Worm (Caenorhabditis elegans) whole organism, late embryonic: ENCODE measurements around the gene mdt-4.
"Not testable (repeated sequence)": the region's sequence is repeated elsewhere in the genome, so short reads cannot be mapped to it uniquely, and the experiment has no call there.

ENCODE experiments used
- C08G9.2 ChIP-seq: sonication (generic microtip); optimal IDR thresholded peaks from 2 replicates; lab custom pipeline; 2016; ENCODE audit warnings: mild to moderate bottlenecking, missing genetic modification characterization, moderate library complexity, missing compliant biosample characterization
- T23F11.4 ChIP-seq: fragments of 200-800 bp; sonication (Bioruptor generic); optimal IDR thresholded peaks from 2 replicates; lab custom pipeline; 2018; ENCODE audit warnings: mild to moderate bottlenecking, missing genetic modification characterization, missing compliant biosample characterization
- ahr-1 ChIP-seq: sonication (generic microtip); optimal IDR thresholded peaks from 2 replicates; lab custom pipeline; 2016; ENCODE audit warnings: missing genetic modification characterization, missing compliant biosample characterization
- ceh-18 ChIP-seq: sonication (generic microtip); optimal IDR thresholded peaks from 2 replicates; lab custom pipeline; 2016; ENCODE audit warnings: missing genetic modification characterization, missing compliant biosample characterization
- ceh-19 ChIP-seq: fragments of 200-800 bp; sonication (Bioruptor generic); optimal IDR thresholded peaks from 2 replicates; lab custom pipeline; 2018; ENCODE audit warnings: mild to moderate bottlenecking, missing genetic modification characterization, missing compliant biosample characterization
- ceh-24 ChIP-seq: sonication (generic microtip); optimal IDR thresholded peaks from 2 replicates; lab custom pipeline; 2016; ENCODE audit warnings: mild to moderate bottlenecking, missing genetic modification characterization, missing compliant biosample characterization
- ceh-30 ChIP-seq: fragments of 150-350 bp; optimal IDR thresholded peaks from 2 replicates; lab custom pipeline; 2014; ENCODE audit warnings: missing biosample characterization, missing genetic modification characterization
- ceh-31 ChIP-seq: sonication (generic microtip); optimal IDR thresholded peaks from 2 replicates; lab custom pipeline; 2016; ENCODE audit warnings: missing genetic modification characterization, missing compliant biosample characterization
- ceh-48 ChIP-seq: sonication (generic microtip); optimal IDR thresholded peaks from 2 replicates; lab custom pipeline; 2016; ENCODE audit warnings: missing genetic modification characterization, inconsistent platforms, missing compliant biosample characterization
- dve-1 ChIP-seq: sonication (generic microtip); optimal IDR thresholded peaks from 2 replicates; lab custom pipeline; 2017; ENCODE audit warnings: antibody characterized with exemption, mild to moderate bottlenecking, missing genetic modification characterization, missing compliant biosample characterization
- elt-2 ChIP-seq: sonication (generic microtip); optimal IDR thresholded peaks from 2 replicates; lab custom pipeline; 2016; ENCODE audit warnings: missing genetic modification reagents, missing genetic modification characterization, missing compliant biosample characterization
- ets-4 ChIP-seq: sonication (generic microtip); optimal IDR thresholded peaks from 2 replicates; lab custom pipeline; 2016; ENCODE audit warnings: missing genetic modification characterization, missing compliant biosample characterization
- eyg-1 ChIP-seq: sonication (generic microtip); optimal IDR thresholded peaks from 2 replicates; lab custom pipeline; 2016; ENCODE audit warnings: missing genotype, missing genetic modification characterization, missing compliant biosample characterization
- fax-1 ChIP-seq: sonication (generic microtip); optimal IDR thresholded peaks from 2 replicates; lab custom pipeline; 2016; ENCODE audit warnings: missing genotype, missing genetic modification characterization, missing compliant biosample characterization
- gmeb-2 ChIP-seq: sonication (generic microtip); optimal IDR thresholded peaks from 2 replicates; lab custom pipeline; 2016; ENCODE audit warnings: missing genetic modification characterization, inconsistent platforms, missing compliant biosample characterization
- hlh-30 ChIP-seq: sonication (generic microtip); optimal IDR thresholded peaks from 2 replicates; lab custom pipeline; 2017; ENCODE audit warnings: antibody characterized with exemption, missing genetic modification characterization, missing compliant biosample characterization; ENCODE audit not compliant: insufficient read depth
- hlh-6 ChIP-seq: sonication (generic microtip); optimal IDR thresholded peaks from 2 replicates; lab custom pipeline; 2016; ENCODE audit warnings: missing genotype, missing genetic modification characterization, missing compliant biosample characterization
- lim-6 ChIP-seq: sonication (generic microtip); optimal IDR thresholded peaks from 2 replicates; lab custom pipeline; 2016; ENCODE audit warnings: missing genetic modification characterization, missing compliant biosample characterization
- mec-3 ChIP-seq: sonication (generic microtip); optimal IDR thresholded peaks from 2 replicates; lab custom pipeline; 2016; ENCODE audit warnings: borderline replicate concordance, missing genetic modification characterization, missing compliant biosample characterization
- nfya-1 ChIP-seq: sonication (generic microtip); optimal IDR thresholded peaks from 2 replicates; lab custom pipeline; 2017; ENCODE audit warnings: missing genetic modification characterization, mild to moderate bottlenecking, missing compliant biosample characterization, antibody characterized with exemption, moderate library complexity
- nhr-11 ChIP-seq: fragments of 150-350 bp; optimal IDR thresholded peaks from 2 replicates; lab custom pipeline; 2014; ENCODE audit warnings: missing biosample characterization, missing genetic modification characterization
- nhr-232 ChIP-seq: sonication (generic microtip); optimal IDR thresholded peaks from 2 replicates; lab custom pipeline; 2016; ENCODE audit warnings: missing genetic modification characterization, missing compliant biosample characterization
- npax-4 ChIP-seq: sonication (generic microtip); optimal IDR thresholded peaks from 2 replicates; lab custom pipeline; 2016; ENCODE audit warnings: missing genetic modification characterization, missing compliant biosample characterization
- pag-3 ChIP-seq: sonication (generic microtip); optimal IDR thresholded peaks from 2 replicates; lab custom pipeline; 2016; ENCODE audit warnings: missing compliant biosample characterization, missing genetic modification characterization, borderline replicate concordance
- pat-9 ChIP-seq: fragments of 200-800 bp; sonication (Bioruptor generic); optimal IDR thresholded peaks from 2 replicates; lab custom pipeline; 2018; ENCODE audit warnings: mild to moderate bottlenecking, missing genetic modification characterization, moderate library complexity, missing compliant biosample characterization
- pha-2 ChIP-seq: sonication (generic microtip); optimal IDR thresholded peaks from 2 replicates; lab custom pipeline; 2017; ENCODE audit warnings: mild to moderate bottlenecking, missing genetic modification characterization, missing compliant biosample characterization
- pha-4 ChIP-seq: fragments of 150-350 bp; optimal IDR thresholded peaks from 2 replicates; lab custom pipeline; 2018; ENCODE audit warnings: missing biosample characterization, missing genetic modification reagents, missing genetic modification characterization
- pqm-1 ChIP-seq: sonication (generic microtip); optimal IDR thresholded peaks from 2 replicates; lab custom pipeline; 2016; ENCODE audit warnings: missing genetic modification characterization, missing compliant biosample characterization
- pros-1 ChIP-seq: fragments of 150-350 bp; optimal IDR thresholded peaks from 2 replicates; lab custom pipeline; 2014; ENCODE audit warnings: missing biosample characterization, missing genetic modification reagents, missing genetic modification characterization
- rnt-1 ChIP-seq: sonication (generic microtip); optimal IDR thresholded peaks from 2 replicates; lab custom pipeline; 2016; ENCODE audit warnings: missing genetic modification characterization, missing compliant biosample characterization
- sdc-2 ChIP-seq: sonication (generic microtip); optimal IDR thresholded peaks from 2 replicates; lab custom pipeline; 2016; ENCODE audit warnings: missing genotype, missing genetic modification characterization, missing compliant biosample characterization
- tbx-2 ChIP-seq: sonication (generic microtip); optimal IDR thresholded peaks from 2 replicates; lab custom pipeline; 2016; ENCODE audit warnings: missing genetic modification characterization, missing compliant biosample characterization
- tbx-7 ChIP-seq: sonication (generic microtip); optimal IDR thresholded peaks from 2 replicates; lab custom pipeline; 2016; ENCODE audit warnings: missing genotype, missing genetic modification characterization, missing compliant biosample characterization
- ttx-3 ChIP-seq: sonication (generic microtip); optimal IDR thresholded peaks from 2 replicates; lab custom pipeline; 2016; ENCODE audit warnings: missing genetic modification reagents, missing genetic modification characterization, missing compliant biosample characterization
- unc-42 ChIP-seq: sonication (generic microtip); optimal IDR thresholded peaks from 2 replicates; lab custom pipeline; 2016; ENCODE audit warnings: missing genotype, missing genetic modification characterization, missing compliant biosample characterization
- unc-55 ChIP-seq: sonication (generic microtip); optimal IDR thresholded peaks from 2 replicates; lab custom pipeline; 2017; ENCODE audit warnings: missing biosample characterization, missing genetic modification reagents, missing genetic modification characterization
- ztf-16 ChIP-seq: sonication (generic microtip); optimal IDR thresholded peaks from 2 replicates; lab custom pipeline; 2017; ENCODE audit warnings: missing genetic modification characterization, missing compliant biosample characterization

mdt-4 gene

ce11 chrII:4904277-4904676 lies 39.5 kb downstream of the mdt-4 start:
- TF ChIP-seq ets-4, result peak; percentile 1
- TF ChIP-seq tbx-2 (tag; lab: Kevin White, UChicago), result peak; percentile 34
- TF ChIP-seq sdc-2, result no peak
- TF ChIP-seq unc-55 (GFP tag; lab: Kevin White, UChicago), result peak; percentile 98
- TF ChIP-seq nhr-11 (tag; lab: Kevin White, UChicago), result no peak
- peak; percentile 64 for TF ChIP-seq ceh-31
- TF ChIP-seq ceh-24 (tag; lab: Kevin White, UChicago), result no peak
- TF ChIP-seq hlh-30 (tag; lab: Kevin White, UChicago), result peak; percentile 56
- TF ChIP-seq pha-4, result no peak
- TF ChIP-seq ttx-3, result no peak
- TF ChIP-seq dve-1 (tag; lab: Kevin White, UChicago), result peak; percentile 44
- TF ChIP-seq hlh-6 (tag; lab: Kevin White, UChicago), result no peak
- TF ChIP-seq tbx-7 (tag; lab: Kevin White, UChicago), result no peak
- no peak for TF ChIP-seq ceh-19 (GFP tag; lab: Kevin White, UChicago)
- no peak for TF ChIP-seq T23F11.4 (GFP tag; lab: Kevin White, UChicago)
- no peak for TF ChIP-seq pat-9 (tag; lab: Kevin White, UChicago)
- TF ChIP-seq nfya-1, result peak; percentile 87
- peak; percentile 47 for TF ChIP-seq ceh-30 (tag; lab: Kevin White, UChicago)
- TF ChIP-seq rnt-1, result peak; percentile 70
- TF ChIP-seq unc-42 (tag; lab: Kevin White, UChicago), result peak; percentile 86
- no peak for TF ChIP-seq ceh-48
- no peak for TF ChIP-seq C08G9.2 (tag; lab: Kevin White, UChicago)
- no peak for TF ChIP-seq fax-1 (tag; lab: Kevin White, UChicago)
- peak; percentile 7 for TF ChIP-seq elt-2
- TF ChIP-seq ceh-18 (tag; lab: Kevin White, UChicago), result peak; percentile 47
- no peak for TF ChIP-seq gmeb-2 (tag; lab: Kevin White, UChicago)

- not testable (repeated sequence) for TF ChIP-seq ahr-1 (tag; lab: Kevin White, UChicago); pha-2 (tag; lab: Kevin White, UChicago); npax-4
These were observed 40.1 kb downstream of the mdt-4 start, which contains the start of gene sgt-1 for ce11 chrII:4903696-4904095. sgt-1 (minus strand) TSS chrII:4903796.

DNA sequence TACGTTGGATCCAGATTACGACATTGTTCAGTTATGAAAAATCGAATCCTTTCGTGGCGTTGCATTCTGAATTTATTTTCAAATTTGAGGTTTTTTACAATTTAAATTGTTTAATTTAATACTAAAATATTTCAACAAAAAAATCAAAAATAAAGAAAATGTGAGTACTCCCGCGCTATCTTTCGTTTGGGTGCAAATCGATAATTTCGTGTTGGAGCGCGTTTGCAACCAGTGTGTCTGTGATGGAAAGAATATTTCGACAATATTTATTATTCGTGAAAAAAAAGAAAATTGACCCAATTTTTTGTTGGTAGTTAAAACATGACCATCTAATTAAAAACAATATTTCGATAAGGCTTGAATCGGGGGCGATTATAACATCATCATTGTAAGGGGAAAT lies 41.7 kb downstream of the mdt-4 start, which contains the start of gene R05F9.9:
TSS of gene R05F9.9 (minus strand) at position 66 of the 400 bp plus-strand sequence.
- TF ChIP-seq ztf-16 (tag; lab: Kevin White, UChicago) (no peak), mec-3 (no peak), pag-3 (tag; lab: Kevin White, UChicago) (no peak), pros-1 (no peak), nfya-1 (no peak), elt-2 (peak; percentile 35), ceh-48 (peak; percentile 79), dve-1 (tag; lab: Kevin White, UChicago) (no peak)
- TF ChIP-seq, all 69 proteins: peak for 2

ce11 chrII:4898529-4898928 lies 45.2 kb downstream of the mdt-4 start, which contains the start of gene msp-32:
msp-32 (plus strand) TSS chrII:4898829.
- TF ChIP-seq eyg-1 (tag; lab: Kevin White, UChicago); T23F11.4 (GFP tag; lab: Kevin White, UChicago); lim-6 (tag; lab: Kevin White, UChicago): not testable (repeated sequence)

DNA sequence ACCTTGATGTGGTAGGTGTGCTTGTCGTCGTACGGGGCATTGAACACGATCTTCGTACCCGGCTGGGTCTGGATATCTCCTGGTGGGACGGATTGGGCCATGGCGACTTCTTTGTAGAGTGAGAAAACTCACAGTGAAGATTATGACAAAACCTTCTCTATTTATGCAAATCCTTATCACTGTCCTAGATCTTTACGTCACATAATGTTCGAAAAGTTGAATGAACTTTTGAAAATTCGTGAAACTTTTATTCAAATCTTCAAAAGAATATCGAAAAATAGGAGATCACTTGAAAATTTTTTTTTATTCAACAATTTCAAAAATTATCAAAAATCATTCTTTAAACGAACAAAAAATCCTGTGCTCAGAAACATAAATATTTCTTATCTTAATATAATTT lies 51.2 kb downstream of the mdt-4 start, which contains the start of gene msp-33:
TSS of gene msp-33 (minus strand) at position 101 of the 400 bp plus-strand sequence.
- TF ChIP-seq nhr-232 (tag; lab: Kevin White, UChicago) (no peak), pqm-1 (tag; lab: Kevin White, UChicago) (no peak)
